Fruit fly (Drosophila melanogaster): Measurements from ENCODE around the gene CycC.

Gene CycC

DNA sequence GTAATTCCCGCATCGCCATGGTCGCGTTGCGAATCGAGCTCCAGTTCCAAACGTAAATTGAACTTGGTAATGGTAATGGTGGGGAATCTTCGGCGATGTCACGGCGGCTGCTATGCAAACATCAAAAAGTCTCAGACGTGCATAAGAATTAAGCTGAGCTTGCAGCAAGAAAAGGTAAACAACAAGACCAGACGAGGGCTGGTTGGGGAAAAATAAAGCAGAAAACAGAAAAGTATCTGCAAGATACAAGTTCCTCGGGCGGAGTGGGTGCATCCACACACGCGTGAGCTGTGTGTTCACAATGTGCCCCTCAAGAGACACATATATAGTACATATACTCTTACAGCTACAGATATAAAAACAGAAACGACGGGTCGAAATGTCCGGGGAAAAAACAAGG, 37.4 kb downstream of the CycC start:
- TF ChIP-seq CG11294 (GFP tag; IDR thresholded peaks at IDR 0.05) (no peak), CG6163 (GFP tag; IDR thresholded peaks at IDR 0.05) (no peak), svp (GFP tag) (no peak), CG10631 (GFP tag; optimal IDR thresholded peaks at IDR 0.05) (no peak), spab (GFP tag; optimal IDR thresholded peaks at IDR 0.05) (peak; percentile 18), CG15336 (GFP tag; IDR thresholded peaks at IDR 0.05) (no peak), CG1621 (tag; optimal IDR thresholded peaks at IDR 0.05) (peak; percentile 50), Gug (GFP tag; IDR thresholded peaks at IDR 0.05) (no peak), CG8632 (GFP tag; optimal IDR thresholded peaks at IDR 0.05) (no peak), Smox (GFP tag; optimal IDR thresholded peaks at IDR 0.05) (no peak), CG6792 (GFP tag; optimal IDR thresholded peaks at IDR 0.05) (no peak), Eip78C (GFP tag) (peak; percentile 53), dsx (GFP tag; optimal IDR thresholded peaks at IDR 0.05; ENCODE audit: poor library complexity, severe bottlenecking) (peak; percentile 25), ss (GFP tag; optimal IDR thresholded peaks at IDR 0.05) (peak; percentile 38 to 59), CG6854 (GFP tag; optimal IDR thresholded peaks at IDR 0.05) (no peak), CG3919 (GFP tag; optimal IDR thresholded peaks at IDR 0.05) (peak; percentile 1), CG6808 (GFP tag; optimal IDR thresholded peaks at IDR 0.05) (peak; percentile 43), acj6 (GFP tag; optimal IDR thresholded peaks at IDR 0.05) (no peak), fd85E (GFP tag; optimal IDR thresholded peaks at IDR 0.05) (no peak), pdm3 (GFP tag; optimal IDR thresholded peaks at IDR 0.05) (no peak), Ets21C (GFP tag; optimal IDR thresholded peaks at IDR 0.05) (no peak), Hr38 (GFP tag; optimal IDR thresholded peaks at IDR 0.05) (no peak), CG9139 (GFP tag; optimal IDR thresholded peaks at IDR 0.05) (no peak), CG10669 (GFP tag; optimal IDR thresholded peaks at IDR 0.05) (peak; percentile 12), CG32006 (GFP tag; optimal IDR thresholded peaks at IDR 0.05) (no peak), Eip75B (GFP tag; optimal IDR thresholded peaks at IDR 0.05) (peak; percentile 16)

DNA sequence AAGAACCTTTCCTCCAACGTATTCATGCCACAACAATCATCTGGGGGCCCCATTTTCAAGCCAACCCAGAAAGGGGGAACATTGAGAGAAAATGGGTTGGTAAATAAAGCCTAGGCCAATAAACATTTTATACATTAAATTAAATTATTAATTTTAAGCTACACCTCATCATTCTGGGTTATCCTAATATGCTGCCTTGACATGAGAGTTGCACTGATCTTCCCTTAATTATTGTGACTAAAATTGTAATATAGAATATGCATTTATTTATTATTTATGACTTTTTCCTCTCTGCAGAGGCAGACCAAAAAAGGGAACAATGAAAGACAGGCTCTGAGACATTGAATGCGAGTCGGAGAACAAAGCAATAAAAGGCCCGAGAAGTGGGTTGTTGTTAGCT, 42.2 kb downstream of the CycC start:
- TF ChIP-seq Eip78C (GFP tag): peak; percentile 79
- no peak for TF ChIP-seq CG1621 (tag; optimal IDR thresholded peaks at IDR 0.05)
- TF ChIP-seq dsx (GFP tag; optimal IDR thresholded peaks at IDR 0.05; ENCODE audit: poor library complexity, severe bottlenecking): peak; percentile 58
- TF ChIP-seq CG6276 (GFP tag; optimal IDR thresholded peaks at IDR 0.05): peak; percentile 18
- TF ChIP-seq achi (GFP tag; optimal IDR thresholded peaks at IDR 0.05): peak; percentile 21
- TF ChIP-seq CG31627 (GFP tag; optimal IDR thresholded peaks at IDR 0.05): no peak
- peak; percentile 14 for TF ChIP-seq Eip75B (GFP tag; optimal IDR thresholded peaks at IDR 0.05)
- no peak for TF ChIP-seq lz (GFP tag; optimal IDR thresholded peaks at IDR 0.05)
- TF ChIP-seq CG9139 (GFP tag; optimal IDR thresholded peaks at IDR 0.05): peak; percentile 28
- peak; percentile 25; the same call in 1 of the 3 replicates for TF ChIP-seq CG6163 (GFP tag; IDR thresholded peaks at IDR 0.05)
- no peak for TF ChIP-seq net (GFP tag; optimal IDR thresholded peaks at IDR 0.05)
- TF ChIP-seq vri (GFP tag; optimal IDR thresholded peaks at IDR 0.05): no peak
- TF ChIP-seq Met (GFP tag; optimal IDR thresholded peaks at IDR 0.05): no peak
- TF ChIP-seq OdsH (GFP tag; optimal IDR thresholded peaks at IDR 0.05): peak; percentile 24
- peak; percentile 50 for TF ChIP-seq CG10669 (GFP tag; optimal IDR thresholded peaks at IDR 0.05)
- no peak for TF ChIP-seq Hr39 (GFP tag; optimal IDR thresholded peaks at IDR 0.05)
- TF ChIP-seq salr (GFP tag; optimal IDR thresholded peaks at IDR 0.05): no peak
- peak; percentile 39 for TF ChIP-seq CG3919 (GFP tag; optimal IDR thresholded peaks at IDR 0.05)
- peak; percentile 46; the same call in 1 of the 2 replicates for TF ChIP-seq CG15336 (GFP tag; IDR thresholded peaks at IDR 0.05)
- no peak for TF ChIP-seq esn (GFP tag; optimal IDR thresholded peaks at IDR 0.05)
- no peak for TF ChIP-seq Gug (GFP tag; IDR thresholded peaks at IDR 0.05)
- no peak for TF ChIP-seq CG6854 (GFP tag; optimal IDR thresholded peaks at IDR 0.05)
- TF ChIP-seq fd59A (GFP tag; optimal IDR thresholded peaks at IDR 0.05): peak; percentile 40
- TF ChIP-seq dac (GFP tag; optimal IDR thresholded peaks at IDR 0.05): no peak
- TF ChIP-seq ss (GFP tag; optimal IDR thresholded peaks at IDR 0.05): peak in 1 of 2 experiments; percentile 41
- no peak for TF ChIP-seq eg (GFP tag; IDR thresholded peaks at IDR 0.05)
- TF ChIP-seq CG32006 (GFP tag; optimal IDR thresholded peaks at IDR 0.05): peak; percentile 35
- TF ChIP-seq CG11902 (GFP tag; optimal IDR thresholded peaks at IDR 0.05): no peak
- TF ChIP-seq topi (GFP tag; optimal IDR thresholded peaks at IDR 0.05): no peak
- TF ChIP-seq CG8632 (GFP tag; optimal IDR thresholded peaks at IDR 0.05): no peak
- TF ChIP-seq CG16779 (tag; optimal IDR thresholded peaks at IDR 0.05): no peak
- TF ChIP-seq Sox14 (GFP tag; optimal IDR thresholded peaks at IDR 0.05): peak; percentile 19
- TF ChIP-seq CG8119 (GFP tag; IDR thresholded peaks at IDR 0.05): no peak
- no peak for TF ChIP-seq cyc (GFP tag; optimal IDR thresholded peaks at IDR 0.05)
- no peak for TF ChIP-seq Sox102F (GFP tag; optimal IDR thresholded peaks at IDR 0.05)
- TF ChIP-seq Smox (GFP tag; optimal IDR thresholded peaks at IDR 0.05): no peak
- no peak for TF ChIP-seq CG8319 (GFP tag; optimal IDR thresholded peaks at IDR 0.05)
- TF ChIP-seq Ets96B (tag; optimal IDR thresholded peaks at IDR 0.05): peak; percentile 64
- TF ChIP-seq CG6792 (GFP tag; optimal IDR thresholded peaks at IDR 0.05): no peak

Measured in whole organism, prepupa.